Fruit fly (Drosophila melanogaster) whole organism, embryonic: ENCODE data around the gene Acyp.
A peak's percentile ranks its signal among the peaks of the same experiment; 100 is the strongest.

Experiments
- Atf3 ChIP-seq: fragments of 200-800 bp; sonication (Bioruptor generic); optimal IDR thresholded peaks from 3 replicates; lab custom pipeline; 2016; ENCODE audit warnings: missing biosample characterization, missing genetic modification characterization
- Bdp1 ChIP-seq: fragments of 200-800 bp; sonication (Bioruptor generic); optimal IDR thresholded peaks from 3 replicates; lab custom pipeline; 2016; ENCODE audit warnings: missing biosample characterization, missing genetic modification characterization
- Bgb ChIP-seq: fragments of 200-800 bp; sonication (Bioruptor generic); IDR thresholded peaks from 2 replicates; pipeline ENCODE4 v1.3.6; 2022; ENCODE audit warnings: missing biosample characterization, missing genetic modification characterization; ENCODE audit not compliant: partially characterized antibody
- Blimp-1 ChIP-seq: fragments of 200-800 bp; sonication (Bioruptor generic); optimal IDR thresholded peaks from 3 replicates; lab custom pipeline; 2018; ENCODE audit warnings: missing biosample characterization, missing genetic modification characterization, mild to moderate bottlenecking, moderate library complexity, missing genetic modification reagents
- CG10147 ChIP-seq: fragments of 200-800 bp; sonication (Bioruptor generic); optimal IDR thresholded peaks from 2 replicates; lab custom pipeline; 2019; ENCODE audit warnings: missing biosample characterization, mild to moderate bottlenecking, missing genetic modification characterization, moderate library complexity
- CG10321 ChIP-seq: fragments of 200-800 bp; sonication (Bioruptor generic); IDR thresholded peaks from 2 replicates; pipeline ENCODE4 v1.3.6; 2022; ENCODE audit warnings: missing biosample characterization, missing genetic modification characterization
- CG10543 ChIP-seq: fragments of 200-800 bp; sonication (Bioruptor generic); optimal IDR thresholded peaks from 3 replicates; lab custom pipeline; 2017; ENCODE audit warnings: missing biosample characterization, mild to moderate bottlenecking, missing genetic modification characterization, moderate library complexity
- CG12769 ChIP-seq: fragments of 200-800 bp; sonication (Bioruptor generic); optimal IDR thresholded peaks from 2 replicates; lab custom pipeline; 2019; ENCODE audit warnings: missing biosample characterization, mild to moderate bottlenecking, missing genetic modification characterization, moderate library complexity
- CG14860 ChIP-seq: fragments of 200-800 bp; sonication (Bioruptor generic); IDR thresholded peaks from 3 replicates; pipeline ENCODE4 v1.3.6; 2022; ENCODE audit warnings: missing biosample characterization, missing genetic modification characterization; ENCODE audit not compliant: partially characterized antibody
- CG15011 ChIP-seq: fragments of 200-800 bp; sonication (Bioruptor generic); optimal IDR thresholded peaks from 3 replicates; lab custom pipeline; 2018; ENCODE audit warnings: missing biosample characterization, mild to moderate bottlenecking, missing genetic modification characterization
- CG15269 ChIP-seq: fragments of 200-800 bp; sonication (Bioruptor generic); optimal IDR thresholded peaks from 2 replicates; lab custom pipeline; 2018; ENCODE audit warnings: missing biosample characterization, mild to moderate bottlenecking, missing genetic modification characterization, moderate library complexity
- CG16813 ChIP-seq: fragments of 200-800 bp; sonication (Bioruptor generic); IDR thresholded peaks from 3 replicates; pipeline ENCODE4 v1.3.6; 2022; ENCODE audit warnings: missing biosample characterization, missing genetic modification characterization; ENCODE audit not compliant: partially characterized antibody
- CG1832 ChIP-seq: fragments of 200-800 bp; sonication (Bioruptor generic); optimal IDR thresholded peaks from 2 replicates; lab custom pipeline; 2017; ENCODE audit warnings: missing biosample characterization, mild to moderate bottlenecking, missing genetic modification characterization, inconsistent platforms
- CG3163 ChIP-seq: fragments of 200-800 bp; sonication (Bioruptor generic); optimal IDR thresholded peaks from 3 replicates; lab custom pipeline; 2016; ENCODE audit warnings: missing biosample characterization, missing genetic modification characterization
- CG3726 ChIP-seq: fragments of 200-800 bp; sonication (Bioruptor generic); IDR thresholded peaks from 3 replicates; pipeline ENCODE4, ENCODE4 v1.3.6; 2022; ENCODE audit warnings: missing biosample characterization, missing genetic modification characterization
- CG4424 ChIP-seq: fragments of 200-800 bp; sonication (Bioruptor generic); optimal IDR thresholded peaks from 3 replicates; lab custom pipeline; 2016; ENCODE audit warnings: missing biosample characterization, missing genetic modification characterization
- CG6791 ChIP-seq: fragments of 200-800 bp; sonication (Bioruptor generic); IDR thresholded peaks from 3 replicates; pipeline ENCODE4 v1.3.6; 2022; ENCODE audit warnings: missing biosample characterization, missing genetic modification characterization; ENCODE audit not compliant: partially characterized antibody
- CG6854 ChIP-seq: fragments of 200-800 bp; sonication (Bioruptor generic); optimal IDR thresholded peaks from 3 replicates; lab custom pipeline; 2017; ENCODE audit warnings: missing biosample characterization, mild to moderate bottlenecking, missing genetic modification characterization
- CG7556 ChIP-seq: fragments of 200-800 bp; sonication (Bioruptor generic); optimal IDR thresholded peaks from 2 replicates; lab custom pipeline; 2017; ENCODE audit warnings: missing biosample characterization, mild to moderate bottlenecking, missing genetic modification characterization
- CG7786 ChIP-seq: fragments of 200-800 bp; sonication (Bioruptor generic); optimal IDR thresholded peaks from 2 replicates; lab custom pipeline; 2016; ENCODE audit warnings: missing biosample characterization, missing genetic modification characterization
- CG7963 ChIP-seq: fragments of 200-800 bp; sonication (Bioruptor generic); IDR thresholded peaks from 3 replicates; pipeline ENCODE4 v1.3.6; 2022; ENCODE audit warnings: missing biosample characterization, missing genetic modification characterization; ENCODE audit not compliant: partially characterized antibody
- CG8478 ChIP-seq: fragments of >200 bp; optimal IDR thresholded peaks from 2 replicates; lab custom pipeline; 2018
- CTCF ChIP-seq: fragments of 200-800 bp; sonication (Bioruptor generic); optimal IDR thresholded peaks from 2 replicates; lab custom pipeline; 2017; ENCODE audit warnings: missing biosample characterization, mild to moderate bottlenecking, missing genetic modification characterization, moderate library complexity
- D ChIP-seq, 2 experiments: fragments of 200-800 bp in 1 of 2; fragments of >200 bp in 1 of 2; sonication (Bioruptor generic) in 1 of 2; optimal IDR thresholded peaks; 2 replicates in 1 of 2; 3 replicates in 1 of 2; lab custom pipeline; 2017; ENCODE audit warnings: mild to moderate bottlenecking in 1 of 2, missing biosample characterization in 1 of 2, missing genetic modification characterization in 1 of 2, missing genetic modification reagents in 1 of 2
- Dbx ChIP-seq: fragments of 200-800 bp; sonication (Bioruptor generic); IDR thresholded peaks from 3 replicates; pipeline ENCODE4 v1.3.6; 2022; ENCODE audit warnings: missing biosample characterization, missing genetic modification characterization
- Elba2 ChIP-seq: fragments of 200-800 bp; sonication (Bioruptor generic); optimal IDR thresholded peaks from 3 replicates; lab custom pipeline; 2016; ENCODE audit warnings: missing biosample characterization, missing genetic modification characterization
- Fer1 ChIP-seq: fragments of 200-800 bp; sonication (Bioruptor generic); optimal IDR thresholded peaks from 2 replicates; lab custom pipeline; 2017; ENCODE audit warnings: missing biosample characterization, mild to moderate bottlenecking, missing genetic modification characterization
- Hey ChIP-seq: fragments of 200-800 bp; sonication (Bioruptor generic); optimal IDR thresholded peaks from 3 replicates; lab custom pipeline; 2018; ENCODE audit warnings: missing biosample characterization, mild to moderate bottlenecking, missing genetic modification characterization
- Hsf ChIP-seq: fragments of 200-800 bp; sonication (Bioruptor generic); optimal IDR thresholded peaks from 3 replicates; lab custom pipeline; 2016; ENCODE audit warnings: missing biosample characterization, missing genetic modification characterization
- MBD-R2 ChIP-seq: fragments of 200-800 bp; sonication (Bioruptor generic); IDR thresholded peaks from 2 replicates; pipeline ENCODE4 v1.3.6; 2022; ENCODE audit warnings: missing biosample characterization, missing genetic modification characterization
- Myb ChIP-seq: fragments of 200-800 bp; sonication (Bioruptor generic); optimal IDR thresholded peaks from 2 replicates; lab custom pipeline; 2016; ENCODE audit warnings: missing biosample characterization, missing genetic modification characterization
- Rx ChIP-seq: fragments of 200-800 bp; sonication (Bioruptor generic); IDR thresholded peaks from 2 replicates; pipeline ENCODE4 v1.3.6; 2022; ENCODE audit warnings: missing biosample characterization, missing genetic modification characterization
- amos ChIP-seq: fragments of 200-800 bp; sonication (Bioruptor generic); IDR thresholded peaks from 2 replicates; pipeline ENCODE4 v1.3.6; 2022; ENCODE audit warnings: missing biosample characterization, missing genetic modification characterization; ENCODE audit not compliant: partially characterized antibody
- bbx ChIP-seq: fragments of 200-800 bp; sonication (Bioruptor generic); IDR thresholded peaks from 2 replicates; pipeline ENCODE4 v1.3.6; 2022; ENCODE audit warnings: missing biosample characterization, missing genetic modification characterization; ENCODE audit not compliant: partially characterized antibody
- cad ChIP-seq: fragments of >200 bp; optimal IDR thresholded peaks from 2 replicates; lab custom pipeline; 2017; ENCODE audit warnings: missing biosample characterization, missing genetic modification characterization
- crol ChIP-seq: fragments of 200-800 bp; sonication (Bioruptor generic); IDR thresholded peaks from 2 replicates; pipeline ENCODE4 v1.3.6; 2022; ENCODE audit warnings: missing biosample characterization, missing genetic modification characterization
- dysf ChIP-seq: fragments of 200-800 bp; sonication (Bioruptor generic); IDR thresholded peaks from 3 replicates; pipeline ENCODE4 v1.3.6; 2022; ENCODE audit warnings: missing biosample characterization, missing genetic modification characterization
- exex ChIP-seq: fragments of 200-800 bp; sonication (Bioruptor generic); optimal IDR thresholded peaks from 4 replicates; lab custom pipeline; 2018; ENCODE audit warnings: missing biosample characterization, mild to moderate bottlenecking, missing genetic modification characterization, moderate library complexity
- grau ChIP-seq: fragments of 200-800 bp; optimal IDR thresholded peaks from 3 replicates; lab custom pipeline; 2019; ENCODE audit warnings: missing biosample characterization, mild to moderate bottlenecking, missing genetic modification characterization, moderate library complexity
- gsb-n ChIP-seq: fragments of 200-800 bp; sonication (Bioruptor generic); optimal IDR thresholded peaks from 3 replicates; lab custom pipeline; 2018; ENCODE audit warnings: missing biosample characterization, mild to moderate bottlenecking, missing genetic modification characterization
- mam ChIP-seq: fragments of 200-800 bp; sonication (Bioruptor generic); optimal IDR thresholded peaks from 3 replicates; lab custom pipeline; 2016; ENCODE audit warnings: missing biosample characterization, missing genetic modification characterization
- nerfin-1 ChIP-seq: fragments of 200-800 bp; sonication (Bioruptor generic); optimal IDR thresholded peaks from 3 replicates; lab custom pipeline; 2019; ENCODE audit warnings: missing biosample characterization, mild to moderate bottlenecking, missing genetic modification characterization, moderate library complexity
- nerfin-2 ChIP-seq: fragments of 200-800 bp; sonication (Bioruptor generic); IDR thresholded peaks from 2 replicates; pipeline ENCODE4 v1.3.6; 2022; ENCODE audit warnings: missing biosample characterization, missing genetic modification characterization; ENCODE audit not compliant: partially characterized antibody
- repo ChIP-seq: fragments of 200-800 bp; sonication (Bioruptor generic); optimal IDR thresholded peaks from 2 replicates; lab custom pipeline; 2016; ENCODE audit warnings: missing biosample characterization, missing genetic modification characterization
- sens ChIP-seq: fragments of 200-800 bp; sonication (Bioruptor generic); peaks from one replicate; lab custom pipeline; 2016; ENCODE audit warnings: missing biosample characterization, missing genetic modification characterization
- stwl ChIP-seq: fragments of 200-800 bp; sonication (Bioruptor generic); optimal IDR thresholded peaks from 3 replicates; lab custom pipeline; 2018; ENCODE audit warnings: missing biosample characterization, mild to moderate bottlenecking, missing genetic modification characterization, moderate library complexity
- tll ChIP-seq, 2 experiments: fragments of 200-800 bp in 1 of 2; fragments of >200 bp in 1 of 2; sonication (Bioruptor generic) in 1 of 2; optimal IDR thresholded peaks; 2 replicates each; lab custom pipeline; 2017 to 2019; ENCODE audit warnings: missing biosample characterization in 2 of 2, missing genetic modification characterization in 2 of 2, mild to moderate bottlenecking in 1 of 2, moderate library complexity in 1 of 2
- twi ChIP-seq: fragments of 200-800 bp; optimal IDR thresholded peaks from 2 replicates; lab custom pipeline; 2019; ENCODE audit warnings: missing biosample characterization, mild to moderate bottlenecking, missing genetic modification characterization, moderate library complexity
- zen ChIP-seq: fragments of 200-800 bp; sonication (Bioruptor generic); optimal IDR thresholded peaks from 3 replicates; lab custom pipeline; 2018; ENCODE audit warnings: missing biosample characterization, mild to moderate bottlenecking, missing genetic modification characterization, moderate library complexity

The Acyp gene

DNA sequence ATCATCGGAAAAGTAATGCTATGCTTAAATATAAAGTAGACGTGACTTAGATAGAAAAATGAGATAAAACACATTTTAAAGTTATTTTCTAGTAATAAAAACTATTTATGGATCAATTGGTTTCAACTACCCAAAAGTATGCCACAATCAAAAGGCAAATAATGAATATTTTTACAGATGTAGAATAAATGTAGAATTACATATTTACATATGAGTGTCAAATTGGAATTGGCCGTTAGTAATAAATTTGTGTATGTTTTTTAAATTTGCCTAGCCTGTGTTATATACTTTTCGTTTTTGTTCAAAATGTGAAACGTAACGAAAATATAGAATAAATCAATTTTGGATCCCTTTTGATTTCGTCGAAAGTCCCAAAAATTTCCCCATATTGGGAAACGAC lies at the start of gene Acyp:
Acyp (plus strand) TSS at position 301 of the 400 bp plus-strand sequence.
- TF ChIP-seq CG6791 (no peak), CG8478 (lab: Kevin White, UChicago) (no peak), CG14860 (GFP tag; lab: Robert Waterston, UW) (peak; percentile 30; the same call in 1 of the 3 replicates), CG10543 (GFP tag; lab: Kevin White, UChicago) (no peak), bbx (peak; percentile 11; the same call in 1 of the 2 replicates), stwl (tag; lab: Kevin White, UChicago) (peak; percentile 34), Bgb (peak; percentile 54; the same call in 1 of the 2 replicates), Elba2 (GFP tag; lab: Kevin White, UChicago) (no peak), CTCF (GFP tag; lab: Kevin White, UChicago) (peak; percentile 33), Atf3 (GFP tag; lab: Kevin White, UChicago) (no peak), Dbx (GFP tag; lab: Robert Waterston, UW) (no peak), amos (peak; percentile 42; the same call in 1 of the 2 replicates), CG16813 (peak; percentile 30; the same call in 1 of the 3 replicates)

DNA sequence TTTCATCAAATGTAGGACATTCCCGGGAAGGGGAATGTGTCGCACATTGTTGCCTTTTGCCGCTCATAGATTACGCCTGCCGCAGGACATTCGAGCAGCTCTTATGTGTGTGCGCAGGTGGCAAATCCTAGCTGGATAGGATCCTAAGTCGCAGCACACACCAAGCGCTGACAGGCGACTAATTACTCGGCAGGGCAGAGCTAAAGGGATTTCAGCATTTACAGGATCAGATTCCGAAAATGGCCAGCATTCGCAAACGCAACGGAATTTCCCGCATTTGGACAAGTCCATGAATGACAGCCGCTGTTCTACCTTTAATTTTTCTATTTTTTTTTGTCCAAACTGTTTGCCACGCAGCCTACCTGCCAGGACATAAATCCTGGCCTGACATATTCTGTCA lies 44.2 kb upstream of the Acyp start:
- no peak for TF ChIP-seq CG6854 (GFP tag; lab: Kevin White, UChicago)
- no peak for TF ChIP-seq CG3163 (GFP tag; lab: Kevin White, UChicago)
- TF ChIP-seq tll (GFP tag; optimal IDR thresholded peaks at IDR 0.05; lab: Kevin White, UChicago): peak in 1 of 2 experiments; percentile 50
- no peak for TF ChIP-seq CG7963 (GFP tag; lab: Robert Waterston, UW)
- no peak for TF ChIP-seq D (optimal IDR thresholded peaks at IDR 0.05; lab: Kevin White, UChicago)
- no peak for TF ChIP-seq D (GFP tag; optimal IDR thresholded peaks at IDR 0.05; lab: Kevin White, UChicago)
- no peak for TF ChIP-seq Myb (GFP tag; lab: Kevin White, UChicago)
- TF ChIP-seq exex (tag; lab: Kevin White, UChicago): no peak
- TF ChIP-seq CG15269 (tag; lab: Kevin White, UChicago): no peak
- TF ChIP-seq Fer1: no peak
- TF ChIP-seq zen (tag; lab: Kevin White, UChicago): peak; percentile 61
- TF ChIP-seq CG4424 (GFP tag; lab: Kevin White, UChicago): no peak
- TF ChIP-seq crol (GFP tag; lab: Robert Waterston, UW): no peak
- TF ChIP-seq CG7786: no peak
- no peak for TF ChIP-seq dysf (GFP tag; lab: Robert Waterston, UW)
- 0 out of 3 replicates have a peak, but pooled peaks have one; percentile 20 for TF ChIP-seq CG3726 (GFP tag; lab: Robert Waterston, UW)
- TF ChIP-seq CG12769: no peak
- TF ChIP-seq grau (tag; lab: Kevin White, UChicago): no peak
- no peak for TF ChIP-seq CG1832 (GFP tag; lab: Kevin White, UChicago)
- no peak for TF ChIP-seq Rx (GFP tag; lab: Robert Waterston, UW)

DNA sequence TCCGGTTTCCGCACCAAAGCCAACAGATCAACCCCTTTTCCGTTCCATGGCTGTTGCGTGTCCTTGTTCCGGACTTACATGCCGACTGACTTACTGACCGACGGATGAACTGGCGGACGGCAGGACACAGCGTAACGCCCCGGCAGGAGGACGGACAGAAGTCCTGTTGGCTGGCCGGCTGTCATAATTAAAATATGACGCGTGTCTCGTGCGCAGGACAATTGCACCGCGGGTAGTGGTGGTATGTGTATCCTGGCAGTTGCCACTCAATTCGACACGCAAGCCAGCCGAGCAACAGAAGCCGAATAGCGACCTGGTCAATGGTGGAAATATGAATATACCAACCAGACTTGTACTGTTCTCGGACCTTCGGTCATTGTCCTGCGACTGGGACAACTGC lies 42.5 kb upstream of the Acyp start:
- TF ChIP-seq Bdp1 (GFP tag; lab: Kevin White, UChicago) (no peak), nerfin-2 (GFP tag; lab: Robert Waterston, UW) (no peak), gsb-n (tag; lab: Kevin White, UChicago) (peak; percentile 73), cad (peak; percentile 50), CG10147 (GFP tag; lab: Kevin White, UChicago) (no peak), CG15011 (no peak), mam (no peak), CG10321 (GFP tag; lab: Robert Waterston, UW) (no peak), tll (GFP tag; optimal IDR thresholded peaks at IDR 0.05; lab: Kevin White, UChicago) (peak in 1 of 2 experiments; percentile 78), twi (tag; lab: Kevin White, UChicago) (peak; percentile 0), Blimp-1 (no peak), nerfin-1 (tag; lab: Kevin White, UChicago) (peak; percentile 79), sens (peak; percentile 41), MBD-R2 (GFP tag; lab: Robert Waterston, UW) (no peak), Atf3 (GFP tag; lab: Kevin White, UChicago) (no peak), Hey (peak; percentile 82), zen (tag; lab: Kevin White, UChicago) (peak; percentile 59), repo (GFP tag; lab: Kevin White, UChicago) (no peak), Hsf (GFP tag; lab: Kevin White, UChicago) (no peak), CG7556 (GFP tag; lab: Kevin White, UChicago) (no peak)
